Worm (Caenorhabditis elegans) whole organism, L2 larva: ENCODE measurements around the gene str-71.

ENCODE experiments used
- blmp-1 ChIP-seq: sonication (generic microtip); optimal IDR thresholded peaks from 2 replicates; lab custom pipeline; 2017; ENCODE audit warnings: missing genetic modification characterization, mild to moderate bottlenecking, missing compliant biosample characterization, antibody characterized with exemption, moderate library complexity; ENCODE audit not compliant: insufficient read depth
- nhr-11 ChIP-seq: fragments of 150-350 bp; optimal IDR thresholded peaks from 2 replicates; lab custom pipeline; 2014; ENCODE audit warnings: missing biosample characterization, missing genetic modification characterization
- nhr-237 ChIP-seq: fragments of 150-350 bp; optimal IDR thresholded peaks from 2 replicates; lab custom pipeline; 2014; ENCODE audit warnings: missing biosample characterization, missing genetic modification characterization
- nhr-77 ChIP-seq: fragments of 150-350 bp; optimal IDR thresholded peaks from 2 replicates; lab custom pipeline; 2014; ENCODE audit warnings: missing biosample characterization, missing genetic modification characterization
- skn-1 ChIP-seq: sonication (generic microtip); optimal IDR thresholded peaks from 2 replicates; lab custom pipeline; 2017; ENCODE audit warnings: missing biosample characterization, missing genetic modification characterization
- snpc-4 ChIP-seq: fragments of 150-350 bp; optimal IDR thresholded peaks from 2 replicates; lab custom pipeline; 2014; ENCODE audit warnings: missing biosample characterization, missing genetic modification characterization
- unc-55 ChIP-seq: fragments of 150-350 bp; sonication (generic microtip); optimal IDR thresholded peaks from 3 replicates; lab custom pipeline; 2014; ENCODE audit warnings: missing biosample characterization, missing genetic modification reagents, missing genetic modification characterization
- unc-62 ChIP-seq: fragments of 150-350 bp; optimal IDR thresholded peaks from 2 replicates; lab custom pipeline; 2014; ENCODE audit warnings: missing biosample characterization, missing genetic modification reagents, missing genetic modification characterization
- zag-1 ChIP-seq: fragments of 150-350 bp; optimal IDR thresholded peaks from 2 replicates; lab custom pipeline; 2014; ENCODE audit warnings: missing biosample characterization, missing genetic modification characterization
- ztf-11 ChIP-seq: sonication (generic microtip); optimal IDR thresholded peaks from 2 replicates; lab custom pipeline; 2017; ENCODE audit warnings: missing biosample characterization, missing genetic modification characterization

DNA sequence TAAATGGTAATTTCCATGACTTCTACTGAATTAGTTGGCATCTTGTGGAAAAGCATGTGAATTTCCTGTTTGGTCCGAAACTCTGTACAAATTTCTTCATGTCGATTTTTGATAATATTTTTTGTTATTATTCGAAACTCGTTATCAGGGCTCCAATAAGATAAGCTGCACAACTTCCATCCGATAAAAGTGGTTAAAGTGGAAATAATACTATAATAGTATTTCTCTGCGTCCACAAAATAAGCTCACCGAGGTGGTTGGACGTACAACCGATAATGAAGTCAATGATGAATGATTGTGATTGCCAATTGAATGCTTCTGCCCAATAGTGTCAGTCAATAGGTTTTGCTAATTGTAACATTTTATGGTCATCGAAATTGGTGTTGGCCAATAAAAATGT, 10.6 kb downstream of the str-71 start, which contains the start of gene T26H5.4:
- TF ChIP-seq unc-55 (no peak), skn-1 (no peak), nhr-77 (no peak), snpc-4 (tag; lab: Kevin White, UChicago) (no peak), blmp-1 (tag; lab: Kevin White, UChicago) (no peak), unc-62 (GFP tag; lab: Kevin White, UChicago) (no peak), nhr-11 (no peak), zag-1 (tag; lab: Kevin White, UChicago) (no peak), ztf-11 (tag; lab: Kevin White, UChicago) (no peak), nhr-237 (tag; lab: Kevin White, UChicago) (no peak)
